Worm (Caenorhabditis elegans) whole organism, L4/young adult: ENCODE data around the gene his-74.

Experiments
- W03F9.2 ChIP-seq: fragments of 150-350 bp; optimal IDR thresholded peaks from 2 replicates; lab custom pipeline; 2014; ENCODE audit warnings: missing biosample characterization, missing genetic modification characterization
- dao-5 ChIP-seq: sonication (generic microtip); optimal IDR thresholded peaks from 2 replicates; lab custom pipeline; 2016; ENCODE audit warnings: missing genotype, missing genetic modification characterization, moderate library complexity, missing compliant biosample characterization
- him-1 ChIP-seq: sonication (generic microtip); optimal IDR thresholded peaks from 2 replicates; lab custom pipeline; 2016; ENCODE audit warnings: missing genotype, missing genetic modification reagents, missing genetic modification characterization, missing compliant biosample characterization

DNA sequence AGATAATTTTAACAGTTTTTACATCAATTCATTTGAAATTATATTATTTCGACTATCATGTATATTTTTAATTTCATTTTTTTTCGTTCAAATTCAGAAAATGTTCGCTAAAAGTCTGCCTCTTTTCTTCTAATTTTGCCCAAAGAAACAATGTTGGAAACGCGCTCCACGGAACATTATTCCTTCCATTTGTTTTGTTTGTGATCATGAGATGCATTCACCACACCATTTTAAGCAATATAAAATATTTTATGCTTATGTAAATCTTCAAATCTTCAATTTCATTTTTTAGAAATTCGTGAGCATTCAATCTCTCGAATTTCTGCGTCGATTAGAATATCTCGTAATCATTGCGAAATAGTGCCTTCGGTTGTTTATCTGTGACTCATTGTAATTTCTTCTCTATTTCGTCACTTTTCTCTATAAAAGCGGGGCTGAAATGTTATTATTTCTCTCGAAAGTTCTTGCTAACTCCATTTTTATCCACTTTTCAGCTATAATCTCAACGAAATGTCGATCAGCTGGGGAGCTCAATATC, 37.3 kb upstream of the his-74 start, which contains the start of gene istr-1:
- no peak for TF ChIP-seq W03F9.2 (tag; lab: Kevin White, UChicago)
- TF ChIP-seq him-1 (tag; lab: Kevin White, UChicago): no peak
- no peak for TF ChIP-seq dao-5
